Worm (Caenorhabditis elegans) whole organism, L2 larva: ENCODE data around the gene H04M03.3.

Experiments
- skn-1 ChIP-seq: sonication (generic microtip); optimal IDR thresholded peaks from 2 replicates; lab custom pipeline; 2017; ENCODE audit warnings: missing biosample characterization, missing genetic modification characterization
- sma-9 ChIP-seq, 2 experiments: fragments of 150-350 bp in 1 of 2; sonication (generic microtip) in 1 of 2; optimal IDR thresholded peaks; 2 replicates each; lab custom pipeline; 2014 to 2016; ENCODE audit warnings: missing genetic modification characterization in 2 of 2, mild to moderate bottlenecking in 1 of 2, missing biosample characterization in 1 of 2, missing compliant biosample characterization in 1 of 2, missing genetic modification reagents in 1 of 2, moderate library complexity in 1 of 2
- ztf-4 ChIP-seq: fragments of 150-350 bp; optimal IDR thresholded peaks from 2 replicates; lab custom pipeline; 2014; ENCODE audit warnings: missing biosample characterization, missing genetic modification characterization

- TF ChIP-seq ztf-4 (tag; lab: Kevin White, UChicago) (no peak), sma-9 (GFP tag; optimal IDR thresholded peaks at IDR 0.05; lab: Kevin White, UChicago) (no peak), sma-9 (tag; optimal IDR thresholded peaks at IDR 0.05; lab: Kevin White, UChicago) (no peak), skn-1 (tag; lab: Kevin White, UChicago) (no peak)
Measured at ce11 chrIV:5879853-5880252, 11.5 kb upstream of the H04M03.3 start, which contains the start of gene srv-22.
